Fruit fly (Drosophila melanogaster): ENCODE results near the gene Pli.

Gene Pli

dm6 chr3R:23920874-23921539 is 31.2 kb upstream of the Pli start (continued):
- no peak for TF ChIP-seq Deaf1 (tag; optimal IDR thresholded peaks at IDR 0.05)
- no peak for TF ChIP-seq CG8290 (GFP tag; optimal IDR thresholded peaks at IDR 0.05)
- peak in 1 of 2 experiments; percentile 95 for TF ChIP-seq CG8290 (tag; optimal IDR thresholded peaks at IDR 0.05)
- TF ChIP-seq kay (GFP tag; optimal IDR thresholded peaks at IDR 0.05), result no peak
- TF ChIP-seq nerfin-2 (GFP tag; IDR thresholded peaks at IDR 0.05; ENCODE audit: partially characterized antibody), result no peak
- TF ChIP-seq CG14667 (GFP tag; IDR thresholded peaks at IDR 0.05), result no peak
- TF ChIP-seq Dad (GFP tag; optimal IDR thresholded peaks at IDR 0.05), result peak; percentile 39
- TF ChIP-seq nom (GFP tag; optimal IDR thresholded peaks at IDR 0.05), result peak; percentile 58
- no peak for TF ChIP-seq CG8924 (tag; optimal IDR thresholded peaks at IDR 0.05)
- TF ChIP-seq NfI (GFP tag; optimal IDR thresholded peaks at IDR 0.05), result peak; percentile 58
- peak; percentile 82 for TF ChIP-seq schlank (tag; optimal IDR thresholded peaks at IDR 0.05)
- no peak for TF ChIP-seq bowl (GFP tag; IDR thresholded peaks at IDR 0.05)
- peak; percentile 58 for TF ChIP-seq CG2678 (tag; optimal IDR thresholded peaks at IDR 0.05)
- TF ChIP-seq CG32772 (GFP tag; IDR thresholded peaks at IDR 0.05), result 0 out of 2 replicates have a peak, but pooled peaks have one; percentile 10
- peak; percentile 43 for TF ChIP-seq nau (GFP tag; optimal IDR thresholded peaks at IDR 0.05)
- TF ChIP-seq CG10366 (GFP tag; IDR thresholded peaks at IDR 0.05), result peak; percentile 54
- TF ChIP-seq CG17612 (GFP tag; IDR thresholded peaks at IDR 0.05), result 0 out of 2 replicates have a peak, but pooled peaks have one; percentile 20
- TF ChIP-seq emc (GFP tag; optimal IDR thresholded peaks at IDR 0.05), result no peak
- no peak for TF ChIP-seq sima (GFP tag; optimal IDR thresholded peaks at IDR 0.05)
- TF ChIP-seq Ets97D (GFP tag; optimal IDR thresholded peaks at IDR 0.05), result no peak
- no peak for TF ChIP-seq CG17912 (GFP tag; optimal IDR thresholded peaks at IDR 0.05)
- peak; percentile 14 for TF ChIP-seq Hey (tag; optimal IDR thresholded peaks at IDR 0.05)
- TF ChIP-seq jumu (GFP tag; optimal IDR thresholded peaks at IDR 0.05), result peak; percentile 43
- no peak for TF ChIP-seq CG33213 (GFP tag; optimal IDR thresholded peaks at IDR 0.05)
- TF ChIP-seq CG16863 (GFP tag; optimal IDR thresholded peaks at IDR 0.05), result no peak
- no peak for TF ChIP-seq Lhr (GFP tag; optimal IDR thresholded peaks at IDR 0.05)
- no peak for TF ChIP-seq vnd (GFP tag; IDR thresholded peaks at IDR 0.05; ENCODE audit: partially characterized antibody)
- TF ChIP-seq prd (optimal IDR thresholded peaks at IDR 0.05), result no peak
- TF ChIP-seq prd (GFP tag; IDR thresholded peaks at IDR 0.05), result 0 out of 3 replicates have a peak, but pooled peaks have one; percentile 49
- no peak for TF ChIP-seq Sry-δ (GFP tag; optimal IDR thresholded peaks at IDR 0.05)
- TF ChIP-seq CG14710 (tag; optimal IDR thresholded peaks at IDR 0.05), result no peak
- no peak for TF ChIP-seq zf30C (GFP tag; optimal IDR thresholded peaks at IDR 0.05)
- peak; percentile 94 for TF ChIP-seq Ets65A (GFP tag)
- TF ChIP-seq ase (GFP tag; IDR thresholded peaks at IDR 0.05), result peak; percentile 30; the same call in 1 of the 3 replicates
- peak; percentile 7 for TF ChIP-seq ems (GFP tag; optimal IDR thresholded peaks at IDR 0.05)
- TF ChIP-seq gsb-n (tag; optimal IDR thresholded peaks at IDR 0.05), result no peak
- 0 out of 3 replicates have a peak, but pooled peaks have one; percentile 31 for TF ChIP-seq Optix (GFP tag; IDR thresholded peaks at IDR 0.05)
- 0 out of 2 replicates have a peak, but pooled peaks have one; percentile 39 for TF ChIP-seq CG11696 (GFP tag; IDR thresholded peaks at IDR 0.05)
- no peak for TF ChIP-seq salm (tag; optimal IDR thresholded peaks at IDR 0.05)
- no peak for TF ChIP-seq gcm2 (GFP tag; optimal IDR thresholded peaks at IDR 0.05)
- TF ChIP-seq sug (tag; optimal IDR thresholded peaks at IDR 0.05), result peak; percentile 70
- TF ChIP-seq CG11085 (GFP tag; IDR thresholded peaks at IDR 0.05), result peak; percentile 46; the same call in 1 of the 2 replicates
- no peak for TF ChIP-seq gt (GFP tag; IDR thresholded peaks at IDR 0.05)
- TF ChIP-seq Meics (GFP tag; optimal IDR thresholded peaks at IDR 0.05), result peak; percentile 59
- no peak for TF ChIP-seq az2 (GFP tag; optimal IDR thresholded peaks at IDR 0.05)
- TF ChIP-seq C15 (GFP tag; IDR thresholded peaks at IDR 0.05), result peak; percentile 48; the same call in 1 of the 3 replicates
- no peak for TF ChIP-seq Lim3 (GFP tag; IDR thresholded peaks at IDR 0.05)
- no peak for TF ChIP-seq zen2 (GFP tag; IDR thresholded peaks at IDR 0.05; ENCODE audit: partially characterized antibody)
- 0 out of 2 replicates have a peak, but pooled peaks have one; percentile 24 for TF ChIP-seq sisA (GFP tag; IDR thresholded peaks at IDR 0.05)
- peak; percentile 56; the same call in 1 of the 2 replicates for TF ChIP-seq lmd (GFP tag; IDR thresholded peaks at IDR 0.05)
- peak; percentile 56 for TF ChIP-seq CG6272 (GFP tag; IDR thresholded peaks at IDR 0.05)

All from whole organism, embryonic.